Fruit fly (Drosophila melanogaster): ENCODE results near the gene CG7970.

CG7970 gene

DNA sequence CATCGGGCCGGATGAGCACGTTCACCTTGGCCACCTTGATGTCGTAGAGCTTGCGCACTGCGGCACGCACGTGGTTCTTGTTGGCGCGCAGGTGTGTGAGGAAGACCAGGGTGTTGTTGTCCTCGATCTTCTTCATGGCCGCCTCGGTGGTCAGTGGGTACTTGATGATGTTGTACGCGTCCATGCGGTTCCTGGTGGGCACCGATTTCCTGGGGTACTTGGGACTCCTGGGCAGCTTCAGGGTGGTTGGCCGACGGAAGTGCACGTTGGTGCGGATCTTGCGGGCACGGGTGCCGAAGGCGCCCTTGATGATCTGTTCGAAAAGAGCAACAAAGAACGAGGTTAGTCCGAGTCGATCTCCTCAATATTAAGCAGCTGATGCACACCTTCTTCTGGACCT lies 14.9 kb downstream of the CG7970 start:
- no peak for TF ChIP-seq Hr96 (GFP tag; optimal IDR thresholded peaks at IDR 0.05)
- TF ChIP-seq CG12768 (GFP tag; optimal IDR thresholded peaks at IDR 0.05): no peak
- no peak for TF ChIP-seq Crg-1 (GFP tag; optimal IDR thresholded peaks at IDR 0.05)
- TF ChIP-seq pad (GFP tag; optimal IDR thresholded peaks at IDR 0.05): no peak
- TF ChIP-seq CG14711 (tag; optimal IDR thresholded peaks at IDR 0.05): no peak
- TF ChIP-seq Clk (GFP tag; optimal IDR thresholded peaks at IDR 0.05): no peak
- no peak for TF ChIP-seq CG7045 (GFP tag; optimal IDR thresholded peaks at IDR 0.05)
- no peak for TF ChIP-seq bab1 (GFP tag; optimal IDR thresholded peaks at IDR 0.05)
- no peak for TF ChIP-seq cnc (optimal IDR thresholded peaks at IDR 0.05)
- no peak for TF ChIP-seq Mnt (GFP tag; optimal IDR thresholded peaks at IDR 0.05)
- no peak for TF ChIP-seq CG11617 (GFP tag; optimal IDR thresholded peaks at IDR 0.05)
- no peak for TF ChIP-seq CG33017 (tag; optimal IDR thresholded peaks at IDR 0.05)
- no peak for TF ChIP-seq cic (GFP tag; optimal IDR thresholded peaks at IDR 0.05)
- no peak for TF ChIP-seq CG7101 (tag; optimal IDR thresholded peaks at IDR 0.05)

DNA sequence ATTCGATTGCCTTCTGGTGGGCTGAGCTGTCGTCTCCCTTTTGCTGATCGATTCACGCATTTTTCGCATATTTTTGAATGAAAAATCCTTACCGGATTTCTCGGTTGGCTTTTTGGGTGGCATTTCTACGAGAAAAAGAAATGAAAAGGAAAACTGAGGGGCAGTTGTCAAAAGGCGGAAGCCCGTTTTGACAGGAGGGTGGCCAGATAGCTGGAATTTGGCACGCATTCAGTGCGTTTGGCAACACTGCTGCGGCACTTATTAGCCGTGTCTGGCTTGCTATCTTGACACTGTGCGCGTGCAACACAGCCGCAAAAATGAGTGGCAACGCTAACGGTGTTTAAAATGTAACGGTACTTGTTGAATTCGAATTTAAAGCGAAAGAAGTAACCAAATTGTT lies 16.0 kb downstream of the CG7970 start, which contains the start of gene RpL23A:
Gene RpL23A (minus strand): TSS at position 151 of the 400 bp plus-strand sequence.
- peak; percentile 95 for TF ChIP-seq bab1 (GFP tag; optimal IDR thresholded peaks at IDR 0.05)
- peak; percentile 97 for TF ChIP-seq ovo (GFP tag; optimal IDR thresholded peaks at IDR 0.05)
- peak; percentile 77 for TF ChIP-seq CG5204 (GFP tag; optimal IDR thresholded peaks at IDR 0.05)
- peak; percentile 95 for TF ChIP-seq Crg-1 (GFP tag; optimal IDR thresholded peaks at IDR 0.05)
- TF ChIP-seq Hr96 (GFP tag; optimal IDR thresholded peaks at IDR 0.05): peak; percentile 95
- peak; percentile 95 for TF ChIP-seq CG7101 (tag; optimal IDR thresholded peaks at IDR 0.05)
- peak; percentile 95 for TF ChIP-seq CG11617 (GFP tag; optimal IDR thresholded peaks at IDR 0.05)
- TF ChIP-seq pad (GFP tag; optimal IDR thresholded peaks at IDR 0.05): peak; percentile 91
- TF ChIP-seq CG14711 (tag; optimal IDR thresholded peaks at IDR 0.05): peak; percentile 87
- TF ChIP-seq tj (GFP tag; optimal IDR thresholded peaks at IDR 0.05): peak; percentile 77
- TF ChIP-seq CG7045 (GFP tag; optimal IDR thresholded peaks at IDR 0.05): peak; percentile 96
- peak; percentile 77 for TF ChIP-seq CG33017 (tag; optimal IDR thresholded peaks at IDR 0.05)
- TF ChIP-seq Mnt (GFP tag; optimal IDR thresholded peaks at IDR 0.05): peak; percentile 97
- TF ChIP-seq CG12768 (GFP tag; optimal IDR thresholded peaks at IDR 0.05): peak; percentile 90
- peak; percentile 97 for TF ChIP-seq CG1620 (GFP tag; optimal IDR thresholded peaks at IDR 0.05)
- no peak for TF ChIP-seq kay (GFP tag; ENCODE audit: borderline replicate concordance)
- TF ChIP-seq cnc (optimal IDR thresholded peaks at IDR 0.05): no peak
- peak; percentile 94 for TF ChIP-seq Clk (GFP tag; optimal IDR thresholded peaks at IDR 0.05)
- peak; percentile 83 for TF ChIP-seq cic (GFP tag; optimal IDR thresholded peaks at IDR 0.05)
- TF ChIP-seq toe (GFP tag; optimal IDR thresholded peaks at IDR 0.05): peak; percentile 89

DNA sequence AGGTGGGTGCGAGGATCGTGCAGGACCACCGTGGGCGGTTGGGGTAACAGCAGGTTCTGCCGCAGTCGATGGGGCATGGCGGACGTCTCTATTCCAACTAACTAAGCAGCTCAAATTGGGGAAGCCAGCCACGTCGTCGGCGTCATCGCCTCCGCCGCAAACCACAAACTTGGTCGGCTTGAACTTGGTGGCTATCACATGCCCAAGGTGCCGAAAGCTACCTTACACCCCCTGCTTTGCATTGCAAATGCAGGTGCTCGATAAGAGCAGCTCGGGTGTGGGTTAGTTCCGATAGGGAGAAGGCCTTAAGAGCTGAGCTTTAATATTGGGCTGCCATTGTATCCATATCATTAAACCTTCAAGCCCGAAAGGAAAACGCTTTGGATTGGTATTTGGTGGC lies 17.5 kb downstream of the CG7970 start, which contains the start of gene RabX5:
Gene RabX5 (minus strand): TSS at position 101 of the 400 bp plus-strand sequence.
- no peak for TF ChIP-seq CG12768 (GFP tag; optimal IDR thresholded peaks at IDR 0.05)
- TF ChIP-seq Hr96 (GFP tag; optimal IDR thresholded peaks at IDR 0.05): no peak
- no peak for TF ChIP-seq bab1 (GFP tag; optimal IDR thresholded peaks at IDR 0.05)

DNA sequence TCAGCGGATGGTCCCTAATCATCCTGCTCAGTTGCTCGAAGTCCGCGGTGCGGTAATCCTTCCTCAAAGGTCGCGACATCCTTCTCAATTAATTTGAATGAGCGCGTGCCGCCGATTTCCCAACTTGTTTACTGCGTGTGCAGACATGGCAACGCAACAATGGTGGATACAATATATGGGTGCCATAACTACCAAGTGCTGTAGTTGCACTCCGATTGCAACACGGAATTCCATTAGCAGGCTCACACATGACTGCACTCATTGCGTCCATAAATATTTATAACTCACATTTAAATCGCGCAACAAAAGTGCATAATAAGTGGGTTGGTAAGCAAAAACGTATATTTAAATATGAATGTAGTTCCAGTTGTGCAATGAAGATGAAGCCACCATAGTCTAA lies 20.1 kb downstream of the CG7970 start, which contains the start of gene CG13930:
Gene CG13930 (minus strand): TSS at position 101 of the 400 bp plus-strand sequence.
- no peak for TF ChIP-seq Clk (GFP tag; optimal IDR thresholded peaks at IDR 0.05)

DNA sequence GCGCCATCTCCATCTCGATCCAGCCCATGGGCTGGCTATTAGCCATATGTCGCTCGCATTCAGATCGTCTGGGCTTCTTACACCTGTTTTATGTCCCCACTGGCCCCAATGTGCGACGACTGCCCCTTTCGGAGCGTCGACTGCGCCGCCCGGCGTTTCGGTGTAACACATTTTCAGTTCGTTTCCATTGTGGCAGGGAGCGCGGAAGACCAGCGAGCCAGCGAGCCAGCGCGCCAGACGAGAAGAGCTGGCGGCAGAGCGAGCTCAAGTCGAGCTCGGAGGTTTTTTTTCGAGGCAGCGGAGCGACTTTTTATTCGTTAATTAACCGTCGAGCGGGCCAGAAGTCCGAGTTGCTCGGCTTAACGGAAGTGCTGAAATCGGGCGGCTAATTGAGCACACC lies 21.8 kb downstream of the CG7970 start, which contains the start of gene CG7991:
Gene CG7991 (plus strand): TSS at position 329 of the 400 bp plus-strand sequence.
- TF ChIP-seq CG7045 (GFP tag; optimal IDR thresholded peaks at IDR 0.05): no peak
- TF ChIP-seq CG1620 (GFP tag; optimal IDR thresholded peaks at IDR 0.05): no peak
- TF ChIP-seq CG7101 (tag; optimal IDR thresholded peaks at IDR 0.05): no peak
- TF ChIP-seq ovo (GFP tag; optimal IDR thresholded peaks at IDR 0.05): no peak
- no peak for TF ChIP-seq CG12768 (GFP tag; optimal IDR thresholded peaks at IDR 0.05)
- no peak for TF ChIP-seq CG5204 (GFP tag; optimal IDR thresholded peaks at IDR 0.05)

DNA sequence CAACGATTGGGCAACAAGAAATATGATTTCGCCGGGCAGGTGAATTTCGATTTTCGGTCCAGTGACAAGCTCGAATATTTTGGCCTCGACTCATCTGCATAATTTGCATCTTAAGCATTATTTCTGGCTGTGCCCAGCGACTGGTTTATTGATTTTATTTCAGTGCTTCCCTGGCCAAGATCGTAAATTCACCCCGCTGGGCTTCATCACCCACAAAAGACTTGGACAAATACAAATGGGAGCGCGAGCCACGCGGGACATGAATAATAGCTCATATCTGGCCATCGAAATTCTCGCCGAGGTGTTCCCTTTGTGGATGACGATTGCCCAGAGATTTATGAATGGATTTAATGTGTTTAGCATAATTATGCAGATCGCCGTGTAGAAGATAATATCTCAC lies 22.7 kb downstream of the CG7970 start:
- TF ChIP-seq Hr96 (GFP tag; optimal IDR thresholded peaks at IDR 0.05): no peak
- TF ChIP-seq Clk (GFP tag; optimal IDR thresholded peaks at IDR 0.05): no peak
- no peak for TF ChIP-seq CG12768 (GFP tag; optimal IDR thresholded peaks at IDR 0.05)
- TF ChIP-seq CG11617 (GFP tag; optimal IDR thresholded peaks at IDR 0.05): no peak
- no peak for TF ChIP-seq bab1 (GFP tag; optimal IDR thresholded peaks at IDR 0.05)
- no peak for TF ChIP-seq tj (GFP tag; optimal IDR thresholded peaks at IDR 0.05)
- no peak for TF ChIP-seq kay (GFP tag; ENCODE audit: borderline replicate concordance)
- no peak for TF ChIP-seq cnc (optimal IDR thresholded peaks at IDR 0.05)
- TF ChIP-seq pad (GFP tag; optimal IDR thresholded peaks at IDR 0.05): no peak
- TF ChIP-seq Crg-1 (GFP tag; optimal IDR thresholded peaks at IDR 0.05): no peak
- TF ChIP-seq CG7045 (GFP tag; optimal IDR thresholded peaks at IDR 0.05): no peak
- TF ChIP-seq CG7101 (tag; optimal IDR thresholded peaks at IDR 0.05): no peak
- no peak for TF ChIP-seq CG14711 (tag; optimal IDR thresholded peaks at IDR 0.05)
- no peak for TF ChIP-seq cic (GFP tag; optimal IDR thresholded peaks at IDR 0.05)
- TF ChIP-seq CG5204 (GFP tag; optimal IDR thresholded peaks at IDR 0.05): no peak
- TF ChIP-seq ovo (GFP tag; optimal IDR thresholded peaks at IDR 0.05): no peak
- TF ChIP-seq Mnt (GFP tag; optimal IDR thresholded peaks at IDR 0.05): no peak

DNA sequence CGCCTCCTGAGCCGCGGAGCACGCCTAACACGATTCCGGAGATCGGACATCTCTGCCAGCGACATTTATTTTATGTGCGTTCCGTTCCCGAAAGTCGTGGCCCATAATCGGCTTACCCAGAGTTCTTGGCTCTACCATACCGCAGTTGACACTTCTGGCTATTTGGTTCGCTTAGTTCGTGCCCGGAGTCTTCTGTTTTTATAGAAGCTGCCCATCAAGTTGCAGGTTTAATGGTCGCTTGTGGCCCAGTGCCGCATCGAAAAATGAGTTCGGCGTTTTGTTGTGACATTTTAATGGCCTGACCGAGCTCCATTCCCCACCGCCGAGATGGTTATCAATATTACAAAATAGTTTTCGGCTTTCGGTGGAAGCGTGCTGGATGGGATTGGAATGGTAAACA lies 23.7 kb downstream of the CG7970 start:
- TF ChIP-seq Mnt (GFP tag; optimal IDR thresholded peaks at IDR 0.05): no peak
- no peak for TF ChIP-seq Hr96 (GFP tag; optimal IDR thresholded peaks at IDR 0.05)
- no peak for TF ChIP-seq toe (GFP tag; optimal IDR thresholded peaks at IDR 0.05)
- no peak for TF ChIP-seq CG7101 (tag; optimal IDR thresholded peaks at IDR 0.05)
- TF ChIP-seq Clk (GFP tag; optimal IDR thresholded peaks at IDR 0.05): no peak
- no peak for TF ChIP-seq CG7045 (GFP tag; optimal IDR thresholded peaks at IDR 0.05)
- TF ChIP-seq pad (GFP tag; optimal IDR thresholded peaks at IDR 0.05): no peak
- no peak for TF ChIP-seq CG33017 (tag; optimal IDR thresholded peaks at IDR 0.05)
- TF ChIP-seq CG5204 (GFP tag; optimal IDR thresholded peaks at IDR 0.05): no peak
- no peak for TF ChIP-seq cnc (optimal IDR thresholded peaks at IDR 0.05)
- TF ChIP-seq tj (GFP tag; optimal IDR thresholded peaks at IDR 0.05): no peak
- TF ChIP-seq bab1 (GFP tag; optimal IDR thresholded peaks at IDR 0.05): no peak
- no peak for TF ChIP-seq CG14711 (tag; optimal IDR thresholded peaks at IDR 0.05)
- TF ChIP-seq kay (GFP tag; ENCODE audit: borderline replicate concordance): no peak
- TF ChIP-seq CG1620 (GFP tag; optimal IDR thresholded peaks at IDR 0.05): no peak
- TF ChIP-seq CG12768 (GFP tag; optimal IDR thresholded peaks at IDR 0.05): no peak
